Fruit fly (Drosophila melanogaster): ENCODE data around the gene Sbds.

Gene Sbds

dm6 chr3L:6797395-6798006, 44.8 kb downstream of the Sbds start:
- TF ChIP-seq spab (GFP tag; optimal IDR thresholded peaks at IDR 0.05) (no peak), CG32006 (GFP tag; optimal IDR thresholded peaks at IDR 0.05) (peak; percentile 51), Eip78C (GFP tag) (peak; percentile 43), CG10631 (GFP tag; optimal IDR thresholded peaks at IDR 0.05) (peak; percentile 30), Gug (GFP tag; IDR thresholded peaks at IDR 0.05) (peak; percentile 8; the same call in 1 of the 2 replicates), CG3032 (tag; optimal IDR thresholded peaks at IDR 0.05) (peak; percentile 2), cyc (GFP tag; optimal IDR thresholded peaks at IDR 0.05) (no peak)

DNA sequence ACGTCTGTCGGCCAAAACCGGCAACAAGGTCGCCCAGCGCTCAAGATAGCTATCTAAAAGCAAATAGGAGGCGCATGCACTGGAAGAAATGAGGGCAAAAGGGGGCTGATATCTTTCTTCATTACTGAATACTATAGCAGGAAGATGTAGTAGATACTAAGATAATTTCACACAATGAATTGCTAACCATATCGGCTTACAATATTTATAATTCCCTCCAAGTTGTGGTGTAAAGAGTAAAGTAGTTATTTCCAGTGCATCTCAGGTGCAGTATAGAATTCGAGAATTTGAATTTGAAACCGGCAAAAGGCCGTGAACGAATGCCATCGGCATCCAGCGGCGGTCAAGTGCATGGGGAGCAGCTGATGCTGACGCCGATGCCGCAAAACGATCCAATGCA, 46.8 kb downstream of the Sbds start:
- TF ChIP-seq lz (GFP tag; optimal IDR thresholded peaks at IDR 0.05) = peak; percentile 27
- TF ChIP-seq CG34406 (GFP tag; optimal IDR thresholded peaks at IDR 0.05) = no peak
- peak; percentile 53 for TF ChIP-seq Gug (GFP tag; IDR thresholded peaks at IDR 0.05)
- peak; percentile 31 for TF ChIP-seq achi (GFP tag; optimal IDR thresholded peaks at IDR 0.05)
- peak; percentile 50 for TF ChIP-seq Ets96B (tag; optimal IDR thresholded peaks at IDR 0.05)
- no peak for TF ChIP-seq dsx (GFP tag; optimal IDR thresholded peaks at IDR 0.05; ENCODE audit: poor library complexity, severe bottlenecking)
- TF ChIP-seq CG11294 (GFP tag; IDR thresholded peaks at IDR 0.05) = peak; percentile 69
- no peak for TF ChIP-seq Sox14 (GFP tag; optimal IDR thresholded peaks at IDR 0.05)
- TF ChIP-seq CG11902 (GFP tag; optimal IDR thresholded peaks at IDR 0.05) = no peak
- peak; percentile 7 for TF ChIP-seq Eip75B (GFP tag; optimal IDR thresholded peaks at IDR 0.05)
- no peak for TF ChIP-seq fkh (GFP tag; optimal IDR thresholded peaks at IDR 0.05)
- TF ChIP-seq CG11762 (GFP tag; optimal IDR thresholded peaks at IDR 0.05; ENCODE audit: insufficient read depth) = peak; percentile 5
- TF ChIP-seq CG31627 (GFP tag; optimal IDR thresholded peaks at IDR 0.05) = peak; percentile 24
- TF ChIP-seq CG16779 (tag; optimal IDR thresholded peaks at IDR 0.05) = no peak
- peak; percentile 19 for TF ChIP-seq spab (GFP tag; optimal IDR thresholded peaks at IDR 0.05)
- TF ChIP-seq Hr4 (GFP tag; optimal IDR thresholded peaks at IDR 0.05) = no peak
- TF ChIP-seq topi (GFP tag; optimal IDR thresholded peaks at IDR 0.05) = peak; percentile 24
- peak; percentile 10 for TF ChIP-seq Lpt (GFP tag; optimal IDR thresholded peaks at IDR 0.05)
- peak; percentile 62 for TF ChIP-seq CG15336 (GFP tag; IDR thresholded peaks at IDR 0.05)
- TF ChIP-seq cyc (GFP tag; optimal IDR thresholded peaks at IDR 0.05) = peak; percentile 43
- no peak for TF ChIP-seq CG6808 (GFP tag; optimal IDR thresholded peaks at IDR 0.05)
- TF ChIP-seq Met (GFP tag; optimal IDR thresholded peaks at IDR 0.05) = peak; percentile 33
- TF ChIP-seq fd85E (GFP tag; optimal IDR thresholded peaks at IDR 0.05) = no peak
- no peak for TF ChIP-seq CG7368 (GFP tag; optimal IDR thresholded peaks at IDR 0.05)
- TF ChIP-seq Eip93F (GFP tag; optimal IDR thresholded peaks at IDR 0.05) = no peak
- peak; percentile 43 for TF ChIP-seq CG10669 (GFP tag; optimal IDR thresholded peaks at IDR 0.05)
- no peak for TF ChIP-seq dac (GFP tag; optimal IDR thresholded peaks at IDR 0.05)
- TF ChIP-seq Hr38 (GFP tag; optimal IDR thresholded peaks at IDR 0.05) = no peak
- TF ChIP-seq pdm3 (GFP tag; optimal IDR thresholded peaks at IDR 0.05) = peak; percentile 7
- no peak for TF ChIP-seq CG8319 (GFP tag; optimal IDR thresholded peaks at IDR 0.05)
- no peak for TF ChIP-seq Blimp-1 (GFP tag; optimal IDR thresholded peaks at IDR 0.05)
- peak; percentile 67 for TF ChIP-seq svp (GFP tag)
- no peak for TF ChIP-seq CG6792 (GFP tag; optimal IDR thresholded peaks at IDR 0.05)
- TF ChIP-seq OdsH (GFP tag; optimal IDR thresholded peaks at IDR 0.05) = peak; percentile 31
- no peak for TF ChIP-seq CG1621 (tag; optimal IDR thresholded peaks at IDR 0.05)
- peak; percentile 46 for TF ChIP-seq CG10631 (GFP tag; optimal IDR thresholded peaks at IDR 0.05)
- TF ChIP-seq CG3919 (GFP tag; optimal IDR thresholded peaks at IDR 0.05) = peak; percentile 48
- TF ChIP-seq eg (GFP tag; IDR thresholded peaks at IDR 0.05) = peak; percentile 81
- TF ChIP-seq fd59A (GFP tag; optimal IDR thresholded peaks at IDR 0.05) = no peak
- peak; percentile 2 for TF ChIP-seq CG8632 (GFP tag; optimal IDR thresholded peaks at IDR 0.05)
- no peak for TF ChIP-seq CG4318 (GFP tag; optimal IDR thresholded peaks at IDR 0.05)
- peak; percentile 83 for TF ChIP-seq CG6163 (GFP tag; IDR thresholded peaks at IDR 0.05)
- TF ChIP-seq CG6276 (GFP tag; optimal IDR thresholded peaks at IDR 0.05) = peak; percentile 11
- TF ChIP-seq ss (GFP tag; optimal IDR thresholded peaks at IDR 0.05) = no peak
- no peak for TF ChIP-seq CG6854 (GFP tag; optimal IDR thresholded peaks at IDR 0.05)
- TF ChIP-seq net (GFP tag; optimal IDR thresholded peaks at IDR 0.05) = no peak
